Worm (Caenorhabditis elegans) whole organism, L4 larva: Measurements from ENCODE around the gene ttr-14.

Experiments
- ama-1 ChIP-seq: fragments of 150-350 bp; optimal IDR thresholded peaks from 2 replicates; lab custom pipeline; 2014; ENCODE audit warnings: inconsistent platforms, mixed read lengths
- daf-12 ChIP-seq: fragments of 150-350 bp; optimal IDR thresholded peaks from 2 replicates; lab custom pipeline; 2014; ENCODE audit warnings: missing biosample characterization, missing genetic modification reagents, missing genetic modification characterization
- hlh-30 ChIP-seq: sonication (generic microtip); optimal IDR thresholded peaks from 2 replicates; lab custom pipeline; 2017; ENCODE audit warnings: antibody characterized with exemption, mild to moderate bottlenecking, missing genetic modification characterization, missing compliant biosample characterization; ENCODE audit not compliant: insufficient read depth
- nhr-41 ChIP-seq: fragments of 200-800 bp; sonication (Bioruptor generic); IDR thresholded peaks from 2 replicates; pipeline ENCODE4 v1.3.6; 2022; ENCODE audit warnings: missing genetic modification reagents, missing genetic modification characterization, missing compliant biosample characterization
- unc-62 ChIP-seq, 3 experiments: fragments of 150-350 bp in 1 of 3; sonication (generic microtip); optimal IDR thresholded peaks in 2 of 3; peaks in 1 of 3; 1 replicate in 1 of 3; 2 replicates in 2 of 3; lab custom pipeline; 2014 to 2017; ENCODE audit warnings: missing biosample characterization in 3 of 3, missing genetic modification characterization in 3 of 3, missing genetic modification reagents in 3 of 3, missing genotype in 1 of 3

- no peak for TF ChIP-seq unc-62 (GFP tag; optimal IDR thresholded peaks at IDR 0.05 in 1 of 2; lab: Kevin White, UChicago)
- TF ChIP-seq unc-62 (tag; optimal IDR thresholded peaks at IDR 0.05; lab: Kevin White, UChicago): no peak
- TF ChIP-seq nhr-41 (GFP tag; lab: Robert Waterston, UW): no peak
- no peak for TF ChIP-seq daf-12 (tag; lab: Kevin White, UChicago)
- no peak for TF ChIP-seq ama-1 (lab: Kevin White, UChicago)
- TF ChIP-seq hlh-30 (tag; lab: Kevin White, UChicago): no peak
Observed at ce11 chrX:10794647-10795046, 7.3 kb downstream of the ttr-14 start, which contains the start of gene T05A10.6.
